Fruit fly (Drosophila melanogaster) whole organism, embryonic: ENCODE data around the gene CG1246.

Source experiments
- ATbp ChIP-seq: fragments of 200-800 bp; sonication (Bioruptor generic); optimal IDR thresholded peaks from 2 replicates; lab custom pipeline; 2017; ENCODE audit warnings: missing biosample characterization, mild to moderate bottlenecking, missing genetic modification characterization, missing genetic modification reagents
- BEAF-32 ChIP-seq: fragments of 200-800 bp; sonication (Bioruptor generic); optimal IDR thresholded peaks from 3 replicates; lab custom pipeline; 2017; ENCODE audit warnings: missing biosample characterization, missing genetic modification characterization, mild to moderate bottlenecking, moderate library complexity, missing genetic modification reagents
- CG11695 ChIP-seq: fragments of 200-800 bp; sonication (Bioruptor generic); IDR thresholded peaks from 3 replicates; pipeline ENCODE4 v1.3.6; 2022; ENCODE audit warnings: missing biosample characterization, missing genetic modification characterization
- CG12104 ChIP-seq: fragments of 200-800 bp; sonication (Bioruptor generic); optimal IDR thresholded peaks from 3 replicates; lab custom pipeline; 2016; ENCODE audit warnings: missing biosample characterization, missing genetic modification characterization
- CG15011 ChIP-seq: fragments of 200-800 bp; sonication (Bioruptor generic); optimal IDR thresholded peaks from 3 replicates; lab custom pipeline; 2018; ENCODE audit warnings: missing biosample characterization, mild to moderate bottlenecking, missing genetic modification characterization
- CG15269 ChIP-seq: fragments of 200-800 bp; sonication (Bioruptor generic); optimal IDR thresholded peaks from 2 replicates; lab custom pipeline; 2018; ENCODE audit warnings: missing biosample characterization, mild to moderate bottlenecking, missing genetic modification characterization, moderate library complexity
- CG17912 ChIP-seq: fragments of 200-800 bp; sonication (Bioruptor generic); optimal IDR thresholded peaks from 2 replicates; lab custom pipeline; 2018; ENCODE audit warnings: missing biosample characterization, mild to moderate bottlenecking, missing genetic modification characterization
- CG18262 ChIP-seq: fragments of 200-800 bp; optimal IDR thresholded peaks from 3 replicates; lab custom pipeline; 2019; ENCODE audit warnings: missing biosample characterization, mild to moderate bottlenecking, missing genetic modification characterization, moderate library complexity
- CG18764 ChIP-seq: fragments of 200-800 bp; sonication (Bioruptor generic); optimal IDR thresholded peaks from 3 replicates; lab custom pipeline; 2016; ENCODE audit warnings: missing biosample characterization, missing genetic modification characterization
- CG2116 ChIP-seq: fragments of 200-800 bp; sonication (Bioruptor generic); optimal IDR thresholded peaks from 3 replicates; lab custom pipeline; 2018; ENCODE audit warnings: missing biosample characterization, mild to moderate bottlenecking, missing genetic modification characterization
- CG32772 ChIP-seq: fragments of 200-800 bp; sonication (Bioruptor generic); IDR thresholded peaks from 2 replicates; pipeline ENCODE4 v1.3.6; 2022; ENCODE audit warnings: missing biosample characterization, missing genetic modification characterization
- CG4328 ChIP-seq: fragments of 200-800 bp; sonication (Bioruptor generic); optimal IDR thresholded peaks from 3 replicates; lab custom pipeline; 2017; ENCODE audit warnings: missing biosample characterization, missing genetic modification reagents, missing genetic modification characterization
- CG6683 ChIP-seq: fragments of 200-800 bp; sonication (Bioruptor generic); optimal IDR thresholded peaks from 2 replicates; lab custom pipeline; 2017; ENCODE audit warnings: missing biosample characterization, mild to moderate bottlenecking, missing genetic modification characterization, missing genetic modification reagents
- CG6765 ChIP-seq: fragments of 200-800 bp; sonication (Bioruptor generic); optimal IDR thresholded peaks from 3 replicates; lab custom pipeline; 2017; ENCODE audit warnings: missing biosample characterization, mild to moderate bottlenecking, missing genetic modification characterization
- CG7372 ChIP-seq: fragments of 200-800 bp; sonication (Bioruptor generic); IDR thresholded peaks from 2 replicates; pipeline ENCODE4 v1.3.6; 2022; ENCODE audit warnings: missing biosample characterization, missing genetic modification characterization
- CG7839 ChIP-seq: fragments of 200-800 bp; sonication (Bioruptor generic); optimal IDR thresholded peaks from 3 replicates; lab custom pipeline; 2018; ENCODE audit warnings: missing biosample characterization, mild to moderate bottlenecking, missing genetic modification characterization, moderate library complexity
- CHES-1-like ChIP-seq: fragments of 200-800 bp; sonication (Bioruptor generic); optimal IDR thresholded peaks from 2 replicates; lab custom pipeline; 2016; ENCODE audit warnings: missing biosample characterization, missing genetic modification characterization
- D ChIP-seq, 2 experiments: fragments of 200-800 bp in 1 of 2; fragments of >200 bp in 1 of 2; sonication (Bioruptor generic) in 1 of 2; optimal IDR thresholded peaks; 2 replicates in 1 of 2; 3 replicates in 1 of 2; lab custom pipeline; 2017; ENCODE audit warnings: mild to moderate bottlenecking in 1 of 2, missing biosample characterization in 1 of 2, missing genetic modification characterization in 1 of 2, missing genetic modification reagents in 1 of 2
- D19A ChIP-seq: fragments of 200-800 bp; optimal IDR thresholded peaks from 3 replicates; lab custom pipeline; 2019; ENCODE audit warnings: missing biosample characterization, mild to moderate bottlenecking, missing genetic modification characterization, moderate library complexity
- Dfd ChIP-seq, 2 experiments: fragments of >200 bp; optimal IDR thresholded peaks; 2 replicates each; lab custom pipeline; 2017; ENCODE audit warnings: missing biosample characterization in 2 of 2, missing genetic modification characterization in 2 of 2
- Drgx ChIP-seq: fragments of 200-800 bp; sonication (Bioruptor generic); IDR thresholded peaks from 2 replicates; pipeline ENCODE4 v1.3.6; 2022; ENCODE audit warnings: missing biosample characterization, missing genetic modification characterization
- ERR ChIP-seq: fragments of 200-800 bp; sonication (Bioruptor generic); optimal IDR thresholded peaks from 2 replicates; lab custom pipeline; 2016; ENCODE audit warnings: missing biosample characterization, missing genetic modification characterization
- Fer2 ChIP-seq: fragments of 200-800 bp; sonication (Bioruptor generic); optimal IDR thresholded peaks from 2 replicates; lab custom pipeline; 2018; ENCODE audit warnings: missing biosample characterization, mild to moderate bottlenecking, missing genetic modification characterization, moderate library complexity
- Jarid2 ChIP-seq: fragments of 200-800 bp; sonication (Bioruptor generic); optimal IDR thresholded peaks from 3 replicates; lab custom pipeline; 2017; ENCODE audit warnings: mild to moderate bottlenecking, missing biosample characterization, missing genetic modification reagents, missing genetic modification characterization
- Kr ChIP-seq: fragments of 200-800 bp; sonication (Bioruptor generic); optimal IDR thresholded peaks from 2 replicates; lab custom pipeline; 2017; ENCODE audit warnings: missing biosample characterization, mild to moderate bottlenecking, missing genetic modification characterization
- Lim3 ChIP-seq: fragments of 200-800 bp; sonication (Bioruptor generic); IDR thresholded peaks from 2 replicates; pipeline ENCODE4 v1.3.6; 2022; ENCODE audit warnings: missing biosample characterization, missing genetic modification characterization
- Lpt ChIP-seq: fragments of >200 bp; optimal IDR thresholded peaks from 2 replicates; lab custom pipeline; 2018; ENCODE audit warnings: missing biosample characterization, missing genetic modification characterization
- ap ChIP-seq: fragments of 200-800 bp; sonication (Bioruptor generic); IDR thresholded peaks from 2 replicates; pipeline ENCODE4 v1.3.6; 2022; ENCODE audit warnings: missing biosample characterization, missing genetic modification characterization
- caup ChIP-seq: fragments of 200-800 bp; sonication (Bioruptor generic); optimal IDR thresholded peaks from 3 replicates; lab custom pipeline; 2017; ENCODE audit warnings: missing biosample characterization, mild to moderate bottlenecking, missing genetic modification characterization, moderate library complexity; ENCODE audit not compliant: severe bottlenecking
- dan ChIP-seq: fragments of 200-800 bp; sonication (Bioruptor generic); IDR thresholded peaks from 2 replicates; pipeline ENCODE4 v1.3.6; 2022; ENCODE audit warnings: missing biosample characterization, missing genetic modification characterization
- ems ChIP-seq: fragments of 200-800 bp; sonication (Bioruptor generic); optimal IDR thresholded peaks from 3 replicates; lab custom pipeline; 2016; ENCODE audit warnings: missing biosample characterization, missing genetic modification characterization
- eve ChIP-seq, 2 experiments: fragments of >200 bp; optimal IDR thresholded peaks; 2 replicates each; lab custom pipeline; 2017; ENCODE audit warnings: missing biosample characterization in 2 of 2, missing genetic modification characterization in 2 of 2
- eyg ChIP-seq: fragments of 200-800 bp; sonication (Bioruptor generic); optimal IDR thresholded peaks from 3 replicates; lab custom pipeline; 2016; ENCODE audit warnings: missing biosample characterization, missing genetic modification characterization
- gro ChIP-seq: fragments of 200-800 bp; sonication (Bioruptor generic); optimal IDR thresholded peaks from 2 replicates; lab custom pipeline; 2016; ENCODE audit warnings: missing biosample characterization, missing genetic modification characterization
- ken ChIP-seq: fragments of 200-800 bp; sonication (Bioruptor generic); IDR thresholded peaks from 3 replicates; pipeline ENCODE4 v1.3.6; 2022; ENCODE audit warnings: missing biosample characterization, missing genetic modification characterization
- klu ChIP-seq: fragments of 200-800 bp; sonication (Bioruptor generic); IDR thresholded peaks from 2 replicates; pipeline ENCODE4 v1.3.6; 2022; ENCODE audit warnings: missing biosample characterization, missing genetic modification characterization
- nerfin-1 ChIP-seq: fragments of 200-800 bp; sonication (Bioruptor generic); optimal IDR thresholded peaks from 3 replicates; lab custom pipeline; 2019; ENCODE audit warnings: missing biosample characterization, mild to moderate bottlenecking, missing genetic modification characterization, moderate library complexity
- nmo ChIP-seq: fragments of 200-800 bp; sonication (Bioruptor generic); optimal IDR thresholded peaks from 2 replicates; lab custom pipeline; 2018; ENCODE audit warnings: missing biosample characterization, mild to moderate bottlenecking, missing genetic modification characterization, moderate library complexity
- oc ChIP-seq: fragments of 200-800 bp; sonication (Bioruptor generic); optimal IDR thresholded peaks from 2 replicates; lab custom pipeline; 2018; ENCODE audit warnings: missing biosample characterization, mild to moderate bottlenecking, missing genetic modification characterization, moderate library complexity
- pb ChIP-seq: fragments of 200-800 bp; sonication (Bioruptor generic); optimal IDR thresholded peaks from 3 replicates; lab custom pipeline; 2016; ENCODE audit warnings: missing biosample characterization, missing genetic modification characterization
- prd ChIP-seq, 3 experiments: fragments of >200 bp in 2 of 3; fragments of 200-800 bp in 1 of 3; sonication (Bioruptor generic) in 1 of 3; optimal IDR thresholded peaks in 2 of 3; IDR thresholded peaks in 1 of 3; 2 replicates in 2 of 3; 3 replicates in 1 of 3; pipeline versions ENCODE4 v1.3.6 to Lab custom; 2017 to 2022; ENCODE audit warnings: missing biosample characterization in 1 of 3, missing genetic modification characterization in 1 of 3
- repo ChIP-seq: fragments of 200-800 bp; sonication (Bioruptor generic); optimal IDR thresholded peaks from 2 replicates; lab custom pipeline; 2016; ENCODE audit warnings: missing biosample characterization, missing genetic modification characterization
- rib ChIP-seq: fragments of 200-800 bp; sonication (Bioruptor generic); IDR thresholded peaks from 2 replicates; pipeline ENCODE4 v1.3.6; 2022; ENCODE audit warnings: missing biosample characterization, missing genetic modification characterization
- row ChIP-seq: fragments of 200-800 bp; sonication (Bioruptor generic); IDR thresholded peaks from 3 replicates; pipeline ENCODE4 v1.3.6; 2022; ENCODE audit warnings: missing biosample characterization, missing genetic modification characterization
- sisA ChIP-seq: fragments of 200-800 bp; sonication (Bioruptor generic); IDR thresholded peaks from 2 replicates; pipeline ENCODE4 v1.3.6; 2022; ENCODE audit warnings: missing biosample characterization, missing genetic modification characterization
- slbo ChIP-seq: fragments of 200-800 bp; sonication (Bioruptor generic); IDR thresholded peaks from 2 replicates; pipeline ENCODE4 v1.3.6; 2022; ENCODE audit warnings: missing biosample characterization, missing genetic modification characterization
- sqz ChIP-seq: fragments of 200-800 bp; sonication (Bioruptor generic); optimal IDR thresholded peaks from 3 replicates; lab custom pipeline; 2018; ENCODE audit warnings: missing biosample characterization, mild to moderate bottlenecking, missing genetic modification characterization
- stc ChIP-seq: fragments of 200-800 bp; sonication (Bioruptor generic); IDR thresholded peaks from 2 replicates; pipeline ENCODE4 v1.3.6; 2022; ENCODE audit warnings: missing biosample characterization, missing genetic modification characterization
- ttk ChIP-seq: fragments of 200-800 bp; sonication (Bioruptor generic); IDR thresholded peaks from 2 replicates; pipeline ENCODE4 v2.1.2; 2022; ENCODE audit warnings: missing biosample characterization, missing genetic modification characterization
- vnd ChIP-seq: fragments of 200-800 bp; sonication (Bioruptor generic); IDR thresholded peaks from 3 replicates; pipeline ENCODE4 v1.3.6; 2022; ENCODE audit warnings: missing biosample characterization, missing genetic modification characterization; ENCODE audit not compliant: partially characterized antibody
- zfh1 ChIP-seq: fragments of 200-800 bp; sonication (Bioruptor generic); IDR thresholded peaks from 3 replicates; pipeline ENCODE4 v1.3.6; 2022; ENCODE audit warnings: missing biosample characterization, missing genetic modification characterization

CG1246 gene

dm6 chr3L:2631406-2631805 lies 16.4 kb upstream of the CG1246 start, which contains the start of the genes CG42245 and MEP-1 (continued):
- TF ChIP-seq sqz (no peak), Jarid2 (GFP tag; lab: Kevin White, UChicago) (no peak), ems (GFP tag; lab: Kevin White, UChicago) (peak; percentile 40), BEAF-32 (GFP tag; lab: Kevin White, UChicago) (peak; percentile 67), sisA (GFP tag; lab: Robert Waterston, UW) (no peak), ap (GFP tag; lab: Robert Waterston, UW) (no peak), rib (no peak), CG6683 (GFP tag; lab: Kevin White, UChicago) (no peak), vnd (peak; percentile 48; the same call in 1 of the 3 replicates), CG15269 (tag; lab: Kevin White, UChicago) (peak; percentile 38), D19A (tag; lab: Kevin White, UChicago) (peak; percentile 27), Dfd (GFP tag; optimal IDR thresholded peaks at IDR 0.05; lab: Kevin White, UChicago) (no peak), ERR (GFP tag; lab: Kevin White, UChicago) (peak; percentile 10), dan (GFP tag; lab: Robert Waterston, UW) (no peak), ttk (GFP tag; lab: Robert Waterston, UW) (no peak), CG32772 (no peak), caup (GFP tag; lab: Kevin White, UChicago) (peak; percentile 51), Kr (GFP tag; lab: Kevin White, UChicago) (no peak), CG18262 (tag; lab: Kevin White, UChicago) (peak; percentile 44), Lpt (no peak), row (GFP tag; lab: Robert Waterston, UW) (no peak), ken (GFP tag; lab: Robert Waterston, UW) (no peak), CG6765 (GFP tag; lab: Kevin White, UChicago) (no peak), repo (no peak), CG12104 (GFP tag; lab: Kevin White, UChicago) (peak; percentile 51), nmo (GFP tag; lab: Kevin White, UChicago) (peak; percentile 62), klu (GFP tag; lab: Robert Waterston, UW) (no peak), eve (GFP tag; optimal IDR thresholded peaks at IDR 0.05; lab: Kevin White, UChicago) (no peak), nerfin-1 (peak; percentile 24), gro (GFP tag; lab: Kevin White, UChicago) (peak; percentile 48), CG15011 (no peak), Fer2 (tag; lab: Kevin White, UChicago) (no peak), CG7372 (GFP tag; lab: Robert Waterston, UW) (no peak), pb (GFP tag; lab: Kevin White, UChicago) (no peak), CG18764 (GFP tag; lab: Kevin White, UChicago) (peak; percentile 38), CHES-1-like (GFP tag; lab: Kevin White, UChicago) (peak; percentile 41), eyg (no peak), oc (tag; lab: Kevin White, UChicago) (no peak), CG2116 (GFP tag; lab: Kevin White, UChicago) (peak; percentile 94), prd (optimal IDR thresholded peaks at IDR 0.05; lab: Kevin White, UChicago) (no peak), prd (GFP tag; IDR thresholded peaks at IDR 0.05; lab: Robert Waterston, UW) (no peak), CG7839 (tag; lab: Kevin White, UChicago) (peak; percentile 48), Drgx (no peak), CG4328 (GFP tag; lab: Kevin White, UChicago) (no peak), D (optimal IDR thresholded peaks at IDR 0.05; lab: Kevin White, UChicago) (no peak), D (GFP tag; optimal IDR thresholded peaks at IDR 0.05; lab: Kevin White, UChicago) (no peak), stc (GFP tag; lab: Robert Waterston, UW) (no peak), zfh1 (GFP tag; lab: Robert Waterston, UW) (peak; percentile 36; the same call in 1 of the 3 replicates), slbo (GFP tag; lab: Robert Waterston, UW) (no peak; the same call in 1 of the 2 replicates), Lim3 (no peak), CG11695 (GFP tag; lab: Robert Waterston, UW) (no peak), ATbp (peak; percentile 19), CG17912 (GFP tag; lab: Kevin White, UChicago) (no peak)
